Worm (Caenorhabditis elegans): Measurements from ENCODE around the gene cand-1.

Gene cand-1

DNA sequence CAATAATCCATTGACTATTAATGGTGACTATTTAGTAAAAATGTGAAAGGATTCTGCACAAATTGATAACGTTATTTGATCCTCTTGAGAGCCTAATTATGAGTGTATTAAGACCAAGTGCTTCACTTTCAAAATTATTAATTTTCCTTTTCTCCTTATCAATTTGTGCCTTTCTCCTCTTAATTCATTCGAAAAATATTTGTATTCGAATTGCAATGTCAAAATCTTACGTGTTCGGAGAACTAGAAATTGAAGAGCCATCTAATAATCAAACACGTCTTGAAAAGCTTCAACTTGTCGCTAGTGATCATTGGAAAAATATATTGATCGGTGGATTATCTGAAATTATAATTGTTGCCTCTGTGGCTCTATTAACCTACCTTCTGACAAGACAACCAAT, 45.8 kb downstream of the cand-1 start, which contains the start of the genes clec-36 and clec-26:
clec-36 (minus strand) TSS at position 101 of the 400 bp plus-strand sequence.
clec-26 (plus strand) TSS at position 114 of the 400 bp plus-strand sequence.
- no peak for TF ChIP-seq mdl-1 (tag; optimal IDR thresholded peaks at IDR 0.05)
- TF ChIP-seq ama-1 (optimal IDR thresholded peaks at IDR 0.05): no peak
- peak; percentile 27 for TF ChIP-seq elt-2 (tag; optimal IDR thresholded peaks at IDR 0.05)

DNA sequence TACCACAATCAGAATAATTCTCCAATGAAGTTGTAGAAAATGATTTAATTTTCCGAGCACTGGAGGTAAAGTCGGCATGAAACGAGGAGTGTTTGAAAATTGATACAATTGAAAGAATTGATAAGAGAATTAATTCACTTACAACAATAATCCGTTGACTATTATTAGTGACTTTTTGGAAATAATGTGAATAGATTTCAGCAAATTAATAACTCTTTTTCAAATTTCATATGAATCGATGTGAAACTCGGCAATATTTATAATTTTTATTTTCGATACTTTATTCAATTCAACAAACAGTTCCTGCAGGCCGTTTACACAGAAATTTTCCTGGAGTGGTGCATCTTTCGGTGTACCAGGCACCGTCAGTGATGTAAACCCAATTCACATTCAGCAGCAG, 49.3 kb downstream of the cand-1 start, which contains the start of gene clec-37:
clec-37 (minus strand) TSS at position 101 of the 400 bp plus-strand sequence.
- TF ChIP-seq R02D3.7 (tag; optimal IDR thresholded peaks at IDR 0.05) (no peak), hmg-11 (tag; optimal IDR thresholded peaks at IDR 0.05) (no peak), eor-1 (tag; optimal IDR thresholded peaks at IDR 0.05) (no peak), egl-5 (tag; optimal IDR thresholded peaks at IDR 0.05) (no peak), zag-1 (tag; optimal IDR thresholded peaks at IDR 0.05) (no peak), nhr-12 (tag; optimal IDR thresholded peaks at IDR 0.05) (no peak), nhr-76 (tag; optimal IDR thresholded peaks at IDR 0.05) (no peak), aly-2 (tag; optimal IDR thresholded peaks at IDR 0.05) (no peak), unc-39 (tag; optimal IDR thresholded peaks at IDR 0.05) (no peak), fkh-10 (GFP tag; optimal IDR thresholded peaks at IDR 0.05) (no peak)

DNA sequence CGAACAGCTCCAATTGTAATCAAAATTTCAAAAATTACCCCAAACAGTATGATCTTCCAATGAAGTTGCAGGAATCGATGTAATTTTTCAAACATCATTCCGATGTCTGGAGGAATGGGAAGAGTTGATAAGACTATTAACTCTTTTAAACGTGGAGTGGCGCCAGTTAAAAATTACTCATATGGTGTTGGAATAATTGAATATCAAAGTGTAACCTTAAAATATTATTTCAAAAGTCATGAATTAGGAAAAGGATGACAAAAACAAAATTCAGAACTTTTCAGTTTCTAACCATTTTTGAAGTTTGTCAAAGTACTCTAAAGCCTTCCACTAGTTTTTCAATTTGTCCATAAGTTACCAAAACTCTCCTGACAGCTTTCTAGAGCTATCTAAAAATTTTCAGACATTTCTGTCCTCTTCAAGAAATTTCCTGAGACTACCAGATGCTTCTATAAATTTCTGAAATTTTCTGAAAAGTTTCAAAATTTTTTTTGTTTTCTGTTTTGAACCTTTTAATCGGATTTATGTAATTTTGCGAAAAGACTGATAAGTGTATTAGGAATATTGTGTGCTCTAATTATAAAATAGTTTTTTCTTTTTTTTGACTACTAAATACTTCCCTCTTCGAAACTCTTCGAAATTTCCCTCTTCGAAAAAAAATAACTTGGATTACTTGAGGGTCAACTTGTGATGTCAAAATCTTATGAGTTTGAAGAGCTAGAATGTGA, 51.4 kb downstream of the cand-1 start, which contains the start of the genes clec-35 and clec-27:
clec-35 (minus strand) TSS at position 101 of the 728 bp plus-strand sequence.
clec-27 (plus strand) TSS at position 678 of the 728 bp plus-strand sequence.
- TF ChIP-seq nhr-11 (tag; optimal IDR thresholded peaks at IDR 0.05) (no peak), nhr-28 (tag; optimal IDR thresholded peaks at IDR 0.05) (no peak), elt-2 (tag; optimal IDR thresholded peaks at IDR 0.05) (no peak), egl-5 (tag; optimal IDR thresholded peaks at IDR 0.05) (no peak)

DNA sequence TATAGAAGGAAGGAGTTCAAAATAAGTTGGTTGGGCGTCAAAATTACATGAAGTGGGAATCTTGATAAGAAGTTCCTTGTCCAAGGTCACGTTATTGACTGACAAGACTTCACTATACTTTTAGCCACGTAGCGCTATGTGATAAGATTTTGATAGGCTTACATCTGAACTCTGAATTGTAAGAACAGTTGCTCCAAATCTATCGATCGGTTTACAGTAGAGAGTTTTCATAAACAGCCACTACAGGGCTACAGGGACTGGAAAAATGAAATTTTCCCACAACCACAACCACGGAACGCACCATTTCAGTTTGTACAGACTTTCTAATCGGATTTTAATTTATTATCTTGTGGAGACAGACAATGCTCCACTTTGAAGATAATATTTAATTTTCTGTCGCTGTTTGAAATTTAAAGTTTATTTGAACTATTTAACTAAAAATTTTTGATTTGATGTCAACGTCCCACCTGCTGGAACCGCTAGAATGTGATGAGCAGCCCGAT, 55.4 kb downstream of the cand-1 start, which contains the start of the genes clec-31 and clec-22:
clec-31 (minus strand) TSS at position 101 of the 503 bp plus-strand sequence.
clec-22 (plus strand) TSS at position 453 of the 503 bp plus-strand sequence.
- no peak for TF ChIP-seq elt-1 (tag; optimal IDR thresholded peaks at IDR 0.05)
- TF ChIP-seq nhr-25 (tag; optimal IDR thresholded peaks at IDR 0.05): no peak
- no peak for TF ChIP-seq nhr-76 (tag; optimal IDR thresholded peaks at IDR 0.05)
- TF ChIP-seq mdl-1 (tag; optimal IDR thresholded peaks at IDR 0.05): no peak
- no peak for TF ChIP-seq ceh-9 (tag; optimal IDR thresholded peaks at IDR 0.05)
- no peak for TF ChIP-seq ztf-4 (tag; optimal IDR thresholded peaks at IDR 0.05)
- no peak for TF ChIP-seq lin-39 (tag; optimal IDR thresholded peaks at IDR 0.05)
- TF ChIP-seq R02D3.7 (tag; optimal IDR thresholded peaks at IDR 0.05): no peak
- TF ChIP-seq fos-1 (tag; optimal IDR thresholded peaks at IDR 0.05): no peak
- no peak for TF ChIP-seq daf-12 (tag; optimal IDR thresholded peaks at IDR 0.05)
- TF ChIP-seq nhr-67 (tag; optimal IDR thresholded peaks at IDR 0.05): no peak
- TF ChIP-seq elt-3 (tag; optimal IDR thresholded peaks at IDR 0.05): no peak
- TF ChIP-seq jun-1 (tag; optimal IDR thresholded peaks at IDR 0.05): no peak
- no peak for TF ChIP-seq lin-15B (tag; optimal IDR thresholded peaks at IDR 0.05)

DNA sequence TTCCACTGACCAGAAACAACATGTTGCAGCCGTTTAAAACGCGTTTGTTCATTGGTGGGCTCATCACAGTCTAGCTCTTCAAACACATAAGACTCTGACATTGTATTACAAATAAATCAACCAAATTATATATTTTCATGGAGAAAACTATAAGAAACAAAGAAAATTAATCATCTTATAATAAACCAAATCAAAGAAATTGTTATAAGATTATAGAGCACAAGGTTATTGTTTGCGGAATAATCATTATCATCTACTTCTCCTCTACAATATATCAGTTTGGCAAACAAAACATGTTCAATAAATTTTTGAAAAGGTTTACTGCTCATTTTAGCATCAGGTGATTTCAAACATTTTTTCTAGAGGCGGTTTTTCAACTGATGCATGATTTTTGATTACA, 59.0 kb downstream of the cand-1 start, which contains the start of the genes clec-32 and clec-24:
clec-32 (minus strand) TSS at position 101 of the 400 bp plus-strand sequence.
clec-24 (plus strand) TSS at position 294 of the 400 bp plus-strand sequence.
- TF ChIP-seq ZK546.5 (tag; optimal IDR thresholded peaks at IDR 0.05) (no peak), aly-2 (tag; optimal IDR thresholded peaks at IDR 0.05) (no peak)
